Worm (Caenorhabditis elegans) whole organism, midembryonic: ENCODE data around the gene ttr-27.

ENCODE experiments used
- T22C8.4 ChIP-seq: fragments of 200-800 bp; sonication (Bioruptor generic); IDR thresholded peaks from 2 replicates; pipeline ENCODE4 v1.3.6; 2022; ENCODE audit warnings: missing genetic modification characterization, missing compliant biosample characterization
- klf-2 ChIP-seq: fragments of 200-800 bp; sonication (Bioruptor generic); conservative IDR thresholded peaks from 2 replicates; pipeline ENCODE4 v1.3.6; 2022; ENCODE audit warnings: missing genetic modification reagents, missing genetic modification characterization, missing compliant biosample characterization

ce11 chrV:12924128-12924527 lies 20.2 kb upstream of the ttr-27 start, which contains the start of gene pqn-67:
- TF ChIP-seq T22C8.4 (GFP tag; lab: Robert Waterston, UW) (no peak), klf-2 (no peak)
